Fruit fly (Drosophila melanogaster) whole organism, prepupa: ENCODE measurements around the gene Sprn.

Experiments used
- Blimp-1 ChIP-seq: fragments of 200-800 bp; sonication (Bioruptor generic); optimal IDR thresholded peaks from 3 replicates; lab custom pipeline; 2017; ENCODE audit warnings: missing biosample characterization, missing genetic modification characterization, mild to moderate bottlenecking, moderate library complexity, missing genetic modification reagents
- CG10631 ChIP-seq: fragments of 200-800 bp; sonication (Bioruptor generic); optimal IDR thresholded peaks from 2 replicates; lab custom pipeline; 2016; ENCODE audit warnings: missing biosample characterization, missing genetic modification characterization
- CG10669 ChIP-seq: fragments of 200-800 bp; sonication (Bioruptor generic); optimal IDR thresholded peaks from 3 replicates; lab custom pipeline; 2018; ENCODE audit warnings: missing biosample characterization, mild to moderate bottlenecking, missing genetic modification characterization, moderate library complexity
- CG11762 ChIP-seq: fragments of 200-800 bp; sonication (Bioruptor generic); optimal IDR thresholded peaks from 3 replicates; lab custom pipeline; 2016; ENCODE audit warnings: missing biosample characterization, missing genetic modification characterization; ENCODE audit not compliant: insufficient read depth
- CG1621 ChIP-seq: fragments of 200-800 bp; sonication (Bioruptor generic); optimal IDR thresholded peaks from 3 replicates; lab custom pipeline; 2018; ENCODE audit warnings: missing biosample characterization, mild to moderate bottlenecking, missing genetic modification characterization
- CG16779 ChIP-seq: fragments of 200-800 bp; sonication (Bioruptor generic); optimal IDR thresholded peaks from 3 replicates; lab custom pipeline; 2017; ENCODE audit warnings: missing biosample characterization, mild to moderate bottlenecking, missing genetic modification characterization
- CG3032 ChIP-seq: fragments of 200-800 bp; optimal IDR thresholded peaks from 2 replicates; lab custom pipeline; 2019; ENCODE audit warnings: missing biosample characterization, mild to moderate bottlenecking, missing genetic modification characterization, moderate library complexity
- CG31627 ChIP-seq: fragments of 200-800 bp; sonication (Bioruptor generic); optimal IDR thresholded peaks from 3 replicates; lab custom pipeline; 2016; ENCODE audit warnings: missing biosample characterization, missing genetic modification characterization
- CG34406 ChIP-seq: fragments of 200-800 bp; sonication (Bioruptor generic); optimal IDR thresholded peaks from 3 replicates; lab custom pipeline; 2016; ENCODE audit warnings: missing biosample characterization, missing genetic modification characterization
- CG3919 ChIP-seq: fragments of 200-800 bp; sonication (Bioruptor generic); optimal IDR thresholded peaks from 3 replicates; lab custom pipeline; 2016; ENCODE audit warnings: missing biosample characterization, missing genetic modification characterization
- CG4318 ChIP-seq: fragments of 200-800 bp; sonication (Bioruptor generic); optimal IDR thresholded peaks from 3 replicates; lab custom pipeline; 2017; ENCODE audit warnings: missing biosample characterization, mild to moderate bottlenecking, missing genetic modification characterization
- CG6276 ChIP-seq: fragments of 200-800 bp; sonication (Bioruptor generic); optimal IDR thresholded peaks from 2 replicates; lab custom pipeline; 2017; ENCODE audit warnings: missing biosample characterization, mild to moderate bottlenecking, missing genetic modification characterization
- CG7368 ChIP-seq: fragments of 200-800 bp; sonication (Bioruptor generic); optimal IDR thresholded peaks from 3 replicates; lab custom pipeline; 2016; ENCODE audit warnings: missing biosample characterization, missing genetic modification characterization
- CG8119 ChIP-seq: fragments of 200-800 bp; sonication (Bioruptor generic); IDR thresholded peaks from 3 replicates; pipeline ENCODE4 v1.3.6; 2022; ENCODE audit warnings: missing biosample characterization, missing genetic modification characterization
- CG8319 ChIP-seq: fragments of 200-800 bp; sonication (Bioruptor generic); optimal IDR thresholded peaks from 3 replicates; lab custom pipeline; 2016; ENCODE audit warnings: missing biosample characterization, missing genetic modification characterization
- CG9139 ChIP-seq: fragments of 200-800 bp; sonication (Bioruptor generic); optimal IDR thresholded peaks from 3 replicates; lab custom pipeline; 2017; ENCODE audit warnings: missing biosample characterization, mild to moderate bottlenecking, missing genetic modification characterization
- Eip78C ChIP-seq: fragments of 200-800 bp; sonication (Bioruptor generic); peaks from one replicate; lab custom pipeline; 2016; ENCODE audit warnings: missing biosample characterization, missing genetic modification characterization
- Ets96B ChIP-seq: fragments of 200-800 bp; optimal IDR thresholded peaks from 2 replicates; lab custom pipeline; 2019; ENCODE audit warnings: missing biosample characterization, mild to moderate bottlenecking, missing genetic modification characterization, moderate library complexity
- Gug ChIP-seq: fragments of 200-800 bp; sonication (Bioruptor generic); IDR thresholded peaks from 2 replicates; pipeline ENCODE4 v1.3.6; 2022; ENCODE audit warnings: missing biosample characterization, missing genetic modification characterization
- Hr38 ChIP-seq: sonication (Bioruptor generic); optimal IDR thresholded peaks from 2 replicates; lab custom pipeline; 2016; ENCODE audit warnings: missing biosample characterization, missing genetic modification characterization
- Met ChIP-seq: fragments of 200-800 bp; sonication (Bioruptor generic); optimal IDR thresholded peaks from 3 replicates; lab custom pipeline; 2016; ENCODE audit warnings: missing biosample characterization, missing genetic modification characterization
- OdsH ChIP-seq: fragments of 200-800 bp; sonication (Bioruptor generic); optimal IDR thresholded peaks from 3 replicates; lab custom pipeline; 2016; ENCODE audit warnings: missing biosample characterization, missing genetic modification characterization
- Sox102F ChIP-seq: fragments of 200-800 bp; sonication (Bioruptor generic); optimal IDR thresholded peaks from 2 replicates; lab custom pipeline; 2016; ENCODE audit warnings: missing biosample characterization, mild to moderate bottlenecking, missing genetic modification characterization
- Sox14 ChIP-seq: fragments of 200-800 bp; sonication (Bioruptor generic); optimal IDR thresholded peaks from 3 replicates; lab custom pipeline; 2016; ENCODE audit warnings: missing biosample characterization, missing genetic modification characterization
- achi ChIP-seq: fragments of 200-800 bp; sonication (Bioruptor generic); optimal IDR thresholded peaks from 3 replicates; lab custom pipeline; 2016; ENCODE audit warnings: missing biosample characterization, missing genetic modification characterization
- acj6 ChIP-seq: fragments of 200-800 bp; sonication (Bioruptor generic); optimal IDR thresholded peaks from 3 replicates; lab custom pipeline; 2016; ENCODE audit warnings: missing biosample characterization, missing genetic modification characterization
- cyc ChIP-seq: fragments of 200-800 bp; sonication (Bioruptor generic); optimal IDR thresholded peaks from 3 replicates; lab custom pipeline; 2016; ENCODE audit warnings: missing biosample characterization, missing genetic modification characterization
- dsx ChIP-seq: fragments of 200-800 bp; optimal IDR thresholded peaks from 3 replicates; lab custom pipeline; 2019; ENCODE audit warnings: missing biosample characterization, mild to moderate bottlenecking, missing genetic modification characterization, moderate library complexity; ENCODE audit not compliant: poor library complexity, severe bottlenecking
- eg ChIP-seq: fragments of 200-800 bp; sonication (Bioruptor generic); IDR thresholded peaks from 3 replicates; pipeline ENCODE4 v1.3.6; 2022; ENCODE audit warnings: missing biosample characterization, missing genetic modification characterization
- esn ChIP-seq: fragments of 200-800 bp; sonication (Bioruptor generic); optimal IDR thresholded peaks from 2 replicates; lab custom pipeline; 2016; ENCODE audit warnings: missing biosample characterization, mild to moderate bottlenecking, missing genetic modification characterization, moderate library complexity
- fd85E ChIP-seq: fragments of 200-800 bp; sonication (Bioruptor generic); optimal IDR thresholded peaks from 3 replicates; lab custom pipeline; 2016; ENCODE audit warnings: missing biosample characterization, missing genetic modification characterization
- fkh ChIP-seq: fragments of 200-800 bp; sonication (Bioruptor generic); optimal IDR thresholded peaks from 3 replicates; lab custom pipeline; 2017; ENCODE audit warnings: missing biosample characterization, mild to moderate bottlenecking, missing genetic modification characterization, moderate library complexity
- net ChIP-seq: fragments of 200-800 bp; sonication (Bioruptor generic); optimal IDR thresholded peaks from 3 replicates; lab custom pipeline; 2016; ENCODE audit warnings: missing biosample characterization, missing genetic modification characterization
- pdm3 ChIP-seq: fragments of 200-800 bp; sonication (Bioruptor generic); optimal IDR thresholded peaks from 3 replicates; lab custom pipeline; 2016; ENCODE audit warnings: missing biosample characterization, missing genetic modification characterization
- ss ChIP-seq, 2 experiments: fragments of 200-800 bp; sonication (Bioruptor generic); optimal IDR thresholded peaks; 2 replicates in 1 of 2; 3 replicates in 1 of 2; lab custom pipeline; 2017 to 2018; ENCODE audit warnings: mild to moderate bottlenecking in 2 of 2, missing biosample characterization in 2 of 2, missing genetic modification characterization in 2 of 2, moderate library complexity in 1 of 2
- vri ChIP-seq: fragments of 200-800 bp; sonication (Bioruptor generic); optimal IDR thresholded peaks from 3 replicates; lab custom pipeline; 2016; ENCODE audit warnings: missing biosample characterization, mild to moderate bottlenecking, missing genetic modification characterization

Gene Sprn

DNA sequence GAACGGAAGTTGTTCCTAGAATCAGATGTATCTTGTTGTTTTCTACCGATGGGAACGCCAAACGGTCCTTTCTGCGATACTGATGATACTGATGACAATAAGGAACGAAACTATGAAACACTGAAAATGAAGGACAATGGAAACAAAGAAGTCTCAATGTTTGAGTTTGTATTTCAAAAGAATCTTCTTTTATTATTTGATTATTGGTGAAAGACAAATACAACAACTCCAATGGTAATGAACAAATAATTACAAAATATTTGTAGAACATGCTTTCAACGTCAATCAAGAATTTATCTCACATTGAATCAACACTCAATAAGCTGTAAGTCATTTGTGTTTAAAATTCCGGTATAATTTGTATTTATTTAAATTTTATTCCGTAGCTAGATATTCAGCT lies at the start of gene Sprn:
Sprn (plus strand) TSS at position 301 of the 400 bp plus-strand sequence.
- TF ChIP-seq CG3919 (GFP tag; lab: Kevin White, UChicago) (no peak), pdm3 (GFP tag; lab: Kevin White, UChicago) (no peak), esn (GFP tag; lab: Kevin White, UChicago) (no peak), achi (GFP tag; lab: Kevin White, UChicago) (no peak), Met (GFP tag; lab: Kevin White, UChicago) (no peak), Eip78C (no peak), CG16779 (tag; lab: Kevin White, UChicago) (no peak), dsx (GFP tag; lab: Kevin White, UChicago) (no peak), eg (GFP tag; lab: Robert Waterston, UW) (no peak), fd85E (GFP tag; lab: Kevin White, UChicago) (no peak), vri (GFP tag; lab: Kevin White, UChicago) (no peak), acj6 (GFP tag; lab: Kevin White, UChicago) (no peak), Blimp-1 (GFP tag; lab: Kevin White, UChicago) (no peak), CG8119 (no peak), OdsH (GFP tag; lab: Kevin White, UChicago) (no peak), CG8319 (GFP tag; lab: Kevin White, UChicago) (no peak)

DNA sequence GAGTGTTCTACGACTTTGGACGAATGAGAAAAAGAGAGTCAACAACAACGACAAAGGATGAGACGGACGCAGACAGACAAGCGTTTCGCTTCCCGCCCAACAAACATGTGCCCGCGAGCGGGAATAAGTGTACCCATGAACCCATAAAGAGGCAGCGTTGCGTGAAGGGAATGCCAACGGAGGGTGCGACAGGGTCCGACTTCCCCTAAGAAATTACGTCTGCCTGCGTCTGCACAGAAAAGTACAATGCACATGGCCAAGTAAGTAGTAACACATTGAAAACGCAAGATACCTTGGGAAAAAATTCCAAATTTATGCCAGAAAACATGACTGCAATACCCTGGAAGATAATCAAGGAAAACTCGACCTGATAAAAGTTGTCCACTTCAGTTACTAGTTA lies 47.7 kb upstream of the Sprn start:
- TF ChIP-seq fd85E (GFP tag; lab: Kevin White, UChicago) (no peak), Gug (GFP tag; lab: Robert Waterston, UW) (no peak), CG16779 (tag; lab: Kevin White, UChicago) (no peak), CG11762 (no peak), ss (GFP tag; optimal IDR thresholded peaks at IDR 0.05; lab: Kevin White, UChicago) (no peak), CG10669 (GFP tag; lab: Kevin White, UChicago) (no peak), vri (GFP tag; lab: Kevin White, UChicago) (no peak), cyc (GFP tag; lab: Kevin White, UChicago) (no peak), Hr38 (GFP tag; lab: Kevin White, UChicago) (no peak), OdsH (GFP tag; lab: Kevin White, UChicago) (no peak), CG10631 (GFP tag; lab: Kevin White, UChicago) (no peak), fkh (GFP tag; lab: Kevin White, UChicago) (no peak), CG3032 (tag; lab: Kevin White, UChicago) (no peak), esn (GFP tag; lab: Kevin White, UChicago) (no peak), Blimp-1 (GFP tag; lab: Kevin White, UChicago) (no peak), CG7368 (GFP tag; lab: Kevin White, UChicago) (no peak), dsx (GFP tag; lab: Kevin White, UChicago) (no peak), net (no peak)

- TF ChIP-seq Eip78C: peak; percentile 61
- TF ChIP-seq CG7368 (GFP tag; lab: Kevin White, UChicago): no peak
- TF ChIP-seq CG34406 (GFP tag; lab: Kevin White, UChicago): no peak
- TF ChIP-seq CG1621 (tag; lab: Kevin White, UChicago): peak; percentile 80
- TF ChIP-seq CG9139 (GFP tag; lab: Kevin White, UChicago): no peak
- TF ChIP-seq CG6276 (GFP tag; lab: Kevin White, UChicago): no peak
- TF ChIP-seq OdsH (GFP tag; lab: Kevin White, UChicago): no peak
- no peak for TF ChIP-seq CG10631 (GFP tag; lab: Kevin White, UChicago)
- no peak for TF ChIP-seq CG31627 (GFP tag; lab: Kevin White, UChicago)
- TF ChIP-seq Ets96B (tag; lab: Kevin White, UChicago): no peak
- no peak for TF ChIP-seq Sox14 (GFP tag; lab: Kevin White, UChicago)
- no peak for TF ChIP-seq acj6 (GFP tag; lab: Kevin White, UChicago)
- no peak for TF ChIP-seq CG4318 (GFP tag; lab: Kevin White, UChicago)
- no peak for TF ChIP-seq Sox102F
Measured at dm6 chr3L:11832360-11833295, 46.3 kb upstream of the Sprn start.
